Worm (Caenorhabditis elegans) whole organism, L1 larva: ENCODE data around the gene epn-1.

Experiments used
- C04F5.9 ChIP-seq: sonication (generic microtip); optimal IDR thresholded peaks from 2 replicates; lab custom pipeline; 2016; ENCODE audit warnings: missing genetic modification characterization, missing compliant biosample characterization
- C16A3.4 ChIP-seq: fragments of 150-350 bp; optimal IDR thresholded peaks from 2 replicates; lab custom pipeline; 2014; ENCODE audit warnings: missing biosample characterization, missing genetic modification characterization
- Y116A8C.19 ChIP-seq: sonication (generic microtip); optimal IDR thresholded peaks from 2 replicates; lab custom pipeline; 2016; ENCODE audit warnings: missing compliant biosample characterization, missing genetic modification characterization, borderline replicate concordance
- alr-1 ChIP-seq: fragments of 200-800 bp; sonication (Bioruptor generic); optimal IDR thresholded peaks from 2 replicates; lab custom pipeline; 2018; ENCODE audit warnings: borderline replicate concordance, mild to moderate bottlenecking, missing genetic modification characterization, missing compliant biosample characterization
- aly-2 ChIP-seq: fragments of 150-350 bp; optimal IDR thresholded peaks from 2 replicates; lab custom pipeline; 2014; ENCODE audit warnings: missing biosample characterization, missing genetic modification characterization
- blmp-1 ChIP-seq: fragments of 150-350 bp; optimal IDR thresholded peaks from 2 replicates; lab custom pipeline; 2014; ENCODE audit warnings: missing biosample characterization, missing genetic modification characterization
- ceh-63 ChIP-seq: fragments of 200-800 bp; sonication (Bioruptor generic); optimal IDR thresholded peaks from 2 replicates; lab custom pipeline; 2018; ENCODE audit warnings: mild to moderate bottlenecking, missing genetic modification characterization, missing compliant biosample characterization
- ceh-8 ChIP-seq: fragments of 200-800 bp; sonication (Bioruptor generic); optimal IDR thresholded peaks from 2 replicates; lab custom pipeline; 2018; ENCODE audit warnings: mild to moderate bottlenecking, missing genetic modification characterization, moderate library complexity, missing compliant biosample characterization
- ceh-88 ChIP-seq: fragments of 200-800 bp; sonication (Bioruptor generic); IDR thresholded peaks from 2 replicates; pipeline ENCODE4 v1.3.6; 2022; ENCODE audit warnings: missing genetic modification characterization, missing compliant biosample characterization
- ceh-90 ChIP-seq: sonication (generic microtip); optimal IDR thresholded peaks from 2 replicates; lab custom pipeline; 2016; ENCODE audit warnings: missing genetic modification characterization, missing compliant biosample characterization
- dpl-1 ChIP-seq, 3 experiments: fragments of 150-350 bp in 2 of 3; sonication (generic microtip) in 1 of 3; optimal IDR thresholded peaks; 2 replicates each; lab custom pipeline; 2014 to 2017; ENCODE audit warnings: missing biosample characterization in 3 of 3, missing genetic modification characterization in 3 of 3, missing genetic modification reagents in 3 of 3
- dsc-1 ChIP-seq: sonication (generic microtip); optimal IDR thresholded peaks from 2 replicates; lab custom pipeline; 2016; ENCODE audit warnings: mild to moderate bottlenecking, missing genetic modification characterization, missing compliant biosample characterization
- efl-1 ChIP-seq, 4 experiments: fragments of 150-350 bp; optimal IDR thresholded peaks in 3 of 4; peaks in 1 of 4; 1 replicate in 1 of 4; 2 replicates in 3 of 4; lab custom pipeline; 2014; ENCODE audit warnings: missing biosample characterization in 2 of 4, missing genetic modification characterization in 2 of 4, missing genetic modification reagents in 2 of 4
- efl-3 ChIP-seq: fragments of 200-800 bp; sonication (Bioruptor generic); optimal IDR thresholded peaks from 2 replicates; lab custom pipeline; 2018; ENCODE audit warnings: mild to moderate bottlenecking, missing genetic modification characterization, missing compliant biosample characterization
- egl-13 ChIP-seq: sonication (generic microtip); optimal IDR thresholded peaks from 2 replicates; lab custom pipeline; 2016; ENCODE audit warnings: missing genotype, missing genetic modification reagents, missing genetic modification characterization, missing compliant biosample characterization
- egl-27 ChIP-seq, 2 experiments: fragments of 150-350 bp in 1 of 2; sonication (generic microtip); optimal IDR thresholded peaks; 3 replicates each; lab custom pipeline; 2017 to 2018; ENCODE audit warnings: missing biosample characterization in 2 of 2, missing genetic modification characterization in 2 of 2, missing genetic modification reagents in 2 of 2
- elt-3 ChIP-seq, 6 experiments: fragments of 150-350 bp in 1 of 6; sonication (generic microtip); optimal IDR thresholded peaks; 2 replicates each; lab custom pipeline; 2017 to 2018; ENCODE audit warnings: missing biosample characterization in 6 of 6, missing genetic modification characterization in 6 of 6, inconsistent platforms in 1 of 6
- ets-5 ChIP-seq: fragments of 200-800 bp; sonication (Bioruptor generic); IDR thresholded peaks from 2 replicates; pipeline ENCODE4 v1.3.6; 2022; ENCODE audit warnings: missing genetic modification characterization, missing compliant biosample characterization
- fkh-4 ChIP-seq: sonication (generic microtip); optimal IDR thresholded peaks from 2 replicates; lab custom pipeline; 2016; ENCODE audit warnings: missing compliant biosample characterization, missing genetic modification characterization, borderline replicate concordance
- fos-1 ChIP-seq: fragments of 150-350 bp; optimal IDR thresholded peaks from 2 replicates; lab custom pipeline; 2014; ENCODE audit warnings: missing biosample characterization, missing genetic modification characterization
- grh-1 ChIP-seq: fragments of 200-800 bp; sonication (Bioruptor generic); IDR thresholded peaks from 2 replicates; pipeline ENCODE4 v1.3.6; 2022; ENCODE audit warnings: missing genetic modification reagents, missing genetic modification characterization, missing compliant biosample characterization
- hlh-4 ChIP-seq: sonication (generic microtip); optimal IDR thresholded peaks from 2 replicates; lab custom pipeline; 2016; ENCODE audit warnings: mild to moderate bottlenecking, missing genetic modification characterization, missing compliant biosample characterization
- hpl-2 ChIP-seq: fragments of 150-350 bp; optimal IDR thresholded peaks from 2 replicates; lab custom pipeline; 2014; ENCODE audit warnings: missing biosample characterization, missing genetic modification reagents, missing genetic modification characterization
- irx-1 ChIP-seq: sonication (generic microtip); optimal IDR thresholded peaks from 2 replicates; lab custom pipeline; 2016; ENCODE audit warnings: missing genetic modification characterization, missing compliant biosample characterization
- isw-1 ChIP-seq: fragments of 200-800 bp; sonication (Bioruptor generic); IDR thresholded peaks from 2 replicates; pipeline ENCODE4 v1.3.6; 2022; ENCODE audit warnings: missing genetic modification characterization, missing compliant biosample characterization
- jun-1 ChIP-seq: fragments of 150-350 bp; optimal IDR thresholded peaks from 2 replicates; lab custom pipeline; 2014; ENCODE audit warnings: missing biosample characterization, missing genetic modification reagents, missing genetic modification characterization
- lin-35 ChIP-seq, 2 experiments: fragments of 150-350 bp; optimal IDR thresholded peaks; 2 replicates each; lab custom pipeline; 2014; ENCODE audit warnings: missing biosample characterization in 2 of 2, missing genetic modification characterization in 2 of 2, missing genetic modification reagents in 2 of 2
- lin-39 ChIP-seq: fragments of 150-350 bp; optimal IDR thresholded peaks from 2 replicates; lab custom pipeline; 2014; ENCODE audit warnings: missing biosample characterization, missing genetic modification reagents, missing genetic modification characterization
- lsy-2 ChIP-seq, 2 experiments: fragments of 150-350 bp; optimal IDR thresholded peaks; 2 replicates each; lab custom pipeline; 2014; ENCODE audit warnings: missing biosample characterization in 2 of 2, missing genetic modification characterization in 2 of 2
- mdl-1 ChIP-seq, 2 experiments: fragments of 150-350 bp; optimal IDR thresholded peaks; 2 replicates each; lab custom pipeline; 2014 to 2017; ENCODE audit warnings: missing biosample characterization in 2 of 2, missing genetic modification characterization in 2 of 2, inconsistent platforms in 1 of 2
- mef-2 ChIP-seq: fragments of 150-350 bp; optimal IDR thresholded peaks from 2 replicates; lab custom pipeline; 2014; ENCODE audit warnings: missing biosample characterization, missing genetic modification characterization
- nhr-12 ChIP-seq: sonication (generic microtip); optimal IDR thresholded peaks from 2 replicates; lab custom pipeline; 2017; ENCODE audit warnings: missing biosample characterization, missing genetic modification characterization
- nhr-28 ChIP-seq: fragments of 150-350 bp; optimal IDR thresholded peaks from 2 replicates; lab custom pipeline; 2014; ENCODE audit warnings: missing biosample characterization, missing genetic modification characterization
- nhr-71 ChIP-seq: sonication (generic microtip); optimal IDR thresholded peaks from 2 replicates; lab custom pipeline; 2016; ENCODE audit warnings: mild to moderate bottlenecking, missing genetic modification characterization, moderate library complexity, missing compliant biosample characterization
- nhr-76 ChIP-seq: sonication (generic microtip); optimal IDR thresholded peaks from 2 replicates; lab custom pipeline; 2017; ENCODE audit warnings: missing biosample characterization, missing genetic modification characterization
- nhr-84 ChIP-seq: sonication (generic microtip); optimal IDR thresholded peaks from 2 replicates; lab custom pipeline; 2017; ENCODE audit warnings: missing biosample characterization, missing genetic modification characterization
- nhr-85 ChIP-seq: sonication (generic microtip); peaks from one replicate; lab custom pipeline; 2016; ENCODE audit warnings: missing genetic modification characterization, inconsistent platforms, missing compliant biosample characterization
- pqm-1 ChIP-seq: sonication (generic microtip); optimal IDR thresholded peaks from 3 replicates; lab custom pipeline; 2017; ENCODE audit warnings: missing biosample characterization, missing genetic modification characterization
- rnt-1 ChIP-seq: sonication (generic microtip); optimal IDR thresholded peaks from 2 replicates; lab custom pipeline; 2016; ENCODE audit warnings: mild to moderate bottlenecking, missing genetic modification characterization, moderate library complexity, missing compliant biosample characterization
- skn-1 ChIP-seq: fragments of 150-350 bp; optimal IDR thresholded peaks from 2 replicates; lab custom pipeline; 2014; ENCODE audit warnings: missing biosample characterization, missing genetic modification characterization
- snpc-4 ChIP-seq: fragments of 150-350 bp; optimal IDR thresholded peaks from 2 replicates; lab custom pipeline; 2014; ENCODE audit warnings: missing biosample characterization, missing genetic modification characterization
- snu-23 ChIP-seq: sonication (generic microtip); optimal IDR thresholded peaks from 2 replicates; lab custom pipeline; 2016; ENCODE audit warnings: missing genetic modification characterization, missing compliant biosample characterization
- sptf-1 ChIP-seq: fragments of 150-350 bp; optimal IDR thresholded peaks from 2 replicates; lab custom pipeline; 2014; ENCODE audit warnings: missing biosample characterization, missing genetic modification characterization
- swsn-7 ChIP-seq: sonication (generic microtip); optimal IDR thresholded peaks from 2 replicates; lab custom pipeline; 2016; ENCODE audit warnings: missing genetic modification characterization, missing compliant biosample characterization
- unc-130 ChIP-seq: fragments of 150-350 bp; optimal IDR thresholded peaks from 2 replicates; lab custom pipeline; 2017; ENCODE audit warnings: missing biosample characterization, missing genetic modification characterization, inconsistent platforms
- unc-62 ChIP-seq: fragments of 150-350 bp; optimal IDR thresholded peaks from 2 replicates; lab custom pipeline; 2014; ENCODE audit warnings: missing biosample characterization, missing genetic modification reagents, missing genetic modification characterization
- unc-86 ChIP-seq: sonication (generic microtip); optimal IDR thresholded peaks from 2 replicates; lab custom pipeline; 2016; ENCODE audit warnings: missing genetic modification characterization, missing compliant biosample characterization
- unc-98 ChIP-seq: fragments of 200-800 bp; sonication (Bioruptor generic); IDR thresholded peaks from 2 replicates; pipeline ENCODE4 v1.3.6; 2022; ENCODE audit warnings: missing genetic modification characterization, missing compliant biosample characterization
- vab-15 ChIP-seq: sonication (generic microtip); optimal IDR thresholded peaks from 2 replicates; lab custom pipeline; 2017; ENCODE audit warnings: missing genotype, mild to moderate bottlenecking, missing genetic modification characterization, missing compliant biosample characterization
- xbp-1 ChIP-seq: sonication (generic microtip); optimal IDR thresholded peaks from 2 replicates; lab custom pipeline; 2016; ENCODE audit warnings: missing genetic modification characterization, missing compliant biosample characterization
- zip-4 ChIP-seq: fragments of 200-800 bp; sonication (Bioruptor generic); optimal IDR thresholded peaks from 2 replicates; lab custom pipeline; 2018; ENCODE audit warnings: mild to moderate bottlenecking, missing genetic modification characterization, moderate library complexity, missing compliant biosample characterization
- ztf-4 ChIP-seq: fragments of 150-350 bp; optimal IDR thresholded peaks from 2 replicates; lab custom pipeline; 2014; ENCODE audit warnings: missing biosample characterization, missing genetic modification characterization

Gene epn-1

DNA sequence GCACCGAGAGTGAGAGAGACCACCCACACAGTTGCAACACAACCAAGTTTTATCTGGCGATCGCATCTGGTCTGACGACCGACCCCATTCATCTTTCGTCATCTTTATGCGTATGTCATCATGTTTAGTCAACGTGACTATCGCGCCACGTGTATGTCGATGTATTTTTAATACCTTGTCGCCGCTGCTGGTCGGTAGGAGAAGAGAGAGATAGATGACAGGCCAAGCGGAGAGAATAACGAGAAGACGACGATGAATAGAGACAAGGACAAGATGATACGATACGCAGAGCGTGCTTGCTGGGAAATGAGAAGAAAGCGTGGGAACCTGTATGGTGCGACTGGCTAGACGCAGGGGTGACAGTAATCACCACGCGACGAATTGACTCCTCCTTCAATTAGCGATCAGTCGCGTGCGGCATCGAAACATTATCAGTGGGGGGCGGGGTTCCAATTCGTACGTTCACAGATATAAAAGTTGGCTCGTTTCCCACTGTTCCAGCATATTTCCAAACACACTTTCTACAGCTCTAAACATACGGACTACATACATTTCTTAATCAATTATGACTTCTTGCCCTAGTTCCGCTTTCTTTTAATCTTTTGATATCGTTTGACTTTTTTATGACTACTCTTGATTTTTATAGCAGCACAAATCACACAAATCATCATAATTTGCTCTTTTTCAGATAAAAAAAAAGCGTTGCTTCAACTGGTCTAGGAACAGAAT, 27.8 kb downstream of the epn-1 start, which contains the start of gene tatn-1 (continued):
- TF ChIP-seq jun-1 (tag; lab: Kevin White, UChicago) = peak; percentile 50
- TF ChIP-seq ceh-88 (GFP tag; lab: Robert Waterston, UW) = no peak
- TF ChIP-seq sptf-1 (tag; lab: Kevin White, UChicago) = no peak
- TF ChIP-seq mdl-1 (tag; optimal IDR thresholded peaks at IDR 0.05; lab: Kevin White, UChicago) = peak; percentile 84 to 99
- peak; percentile 46 for TF ChIP-seq unc-130 (tag; lab: Kevin White, UChicago)
- TF ChIP-seq unc-98 = no peak
- peak; percentile 45 for TF ChIP-seq vab-15
- peak; percentile 100 for TF ChIP-seq nhr-85 (tag; lab: Kevin White, UChicago)
- peak; percentile 17 for TF ChIP-seq pqm-1 (tag; lab: Kevin White, UChicago)
- no peak for TF ChIP-seq nhr-84
- no peak for TF ChIP-seq ceh-90
- TF ChIP-seq skn-1 (tag; lab: Kevin White, UChicago) = peak; percentile 55
- peak; percentile 83 for TF ChIP-seq grh-1 (GFP tag; lab: Robert Waterston, UW)
- TF ChIP-seq mef-2 = peak; percentile 38
- TF ChIP-seq ceh-8 (GFP tag; lab: Kevin White, UChicago) = no peak
- peak; percentile 81 for TF ChIP-seq irx-1 (tag; lab: Kevin White, UChicago)
- TF ChIP-seq ztf-4 (tag; lab: Kevin White, UChicago) = peak; percentile 74
- peak; percentile 30 for TF ChIP-seq rnt-1 (tag; lab: Kevin White, UChicago)
- no peak for TF ChIP-seq C04F5.9 (tag; lab: Kevin White, UChicago)
- TF ChIP-seq C16A3.4 (tag; lab: Kevin White, UChicago) = peak; percentile 48
- peak; percentile 93 for TF ChIP-seq blmp-1 (tag; lab: Kevin White, UChicago)
- peak; percentile 29 to 66 for TF ChIP-seq egl-27 (tag; optimal IDR thresholded peaks at IDR 0.05; lab: Kevin White, UChicago)
- TF ChIP-seq dsc-1 (tag; lab: Kevin White, UChicago) = no peak
- TF ChIP-seq alr-1 = no peak
- TF ChIP-seq dpl-1 (GFP tag; optimal IDR thresholded peaks at IDR 0.05; lab: Kevin White, UChicago) = peak in 2 of 3 experiments; percentile 1 to 38
- TF ChIP-seq fkh-4 (tag; lab: Kevin White, UChicago) = no peak
- TF ChIP-seq nhr-71 = peak; percentile 95
- TF ChIP-seq lsy-2 (tag; optimal IDR thresholded peaks at IDR 0.05; lab: Kevin White, UChicago) = peak; percentile 51 to 65
- no peak for TF ChIP-seq hpl-2 (GFP tag; lab: Kevin White, UChicago)
- TF ChIP-seq swsn-7 = peak; percentile 41
- TF ChIP-seq hlh-4 (tag; lab: Kevin White, UChicago) = no peak
- peak; percentile 37 to 80 for TF ChIP-seq lin-35 (GFP tag; optimal IDR thresholded peaks at IDR 0.05; lab: Kevin White, UChicago)
- no peak for TF ChIP-seq isw-1
- no peak for TF ChIP-seq nhr-28 (tag; lab: Kevin White, UChicago)
- TF ChIP-seq fos-1 (tag; lab: Kevin White, UChicago) = no peak
- TF ChIP-seq unc-62 = no peak
- no peak for TF ChIP-seq Y116A8C.19 (tag; lab: Kevin White, UChicago)
- no peak for TF ChIP-seq egl-13
- peak; percentile 52 for TF ChIP-seq efl-3 (GFP tag; lab: Kevin White, UChicago)
- no peak for TF ChIP-seq ets-5
- TF ChIP-seq snpc-4 = no peak
- peak; percentile 71 for TF ChIP-seq xbp-1 (tag; lab: Kevin White, UChicago)
- peak; percentile 18 to 24 for TF ChIP-seq efl-1 (optimal IDR thresholded peaks at IDR 0.05; lab: Kevin White, UChicago)
- TF ChIP-seq efl-1 (GFP tag; optimal IDR thresholded peaks at IDR 0.05 in 1 of 2; lab: Kevin White, UChicago) = peak in 1 of 2 experiments; percentile 95
- TF ChIP-seq nhr-12 (tag; lab: Kevin White, UChicago) = no peak
- TF ChIP-seq nhr-76 (tag; lab: Kevin White, UChicago) = no peak
- TF ChIP-seq aly-2 (tag; lab: Kevin White, UChicago) = no peak
- TF ChIP-seq unc-86 (tag; lab: Kevin White, UChicago) = no peak
- peak; percentile 85 for TF ChIP-seq snu-23 (GFP tag; lab: Kevin White, UChicago)
- no peak for TF ChIP-seq zip-4 (GFP tag; lab: Kevin White, UChicago)
- TF ChIP-seq lin-39 (tag; lab: Kevin White, UChicago) = peak; percentile 11
- TF ChIP-seq elt-3 (tag; optimal IDR thresholded peaks at IDR 0.05; lab: Kevin White, UChicago) = peak in 5 of 6 experiments; percentile 2 to 90 (median 42)
- TF ChIP-seq ceh-63 (GFP tag; lab: Kevin White, UChicago) = no peak
